Fruit fly (Drosophila melanogaster): ENCODE results near the gene dmt.

Gene dmt

DNA sequence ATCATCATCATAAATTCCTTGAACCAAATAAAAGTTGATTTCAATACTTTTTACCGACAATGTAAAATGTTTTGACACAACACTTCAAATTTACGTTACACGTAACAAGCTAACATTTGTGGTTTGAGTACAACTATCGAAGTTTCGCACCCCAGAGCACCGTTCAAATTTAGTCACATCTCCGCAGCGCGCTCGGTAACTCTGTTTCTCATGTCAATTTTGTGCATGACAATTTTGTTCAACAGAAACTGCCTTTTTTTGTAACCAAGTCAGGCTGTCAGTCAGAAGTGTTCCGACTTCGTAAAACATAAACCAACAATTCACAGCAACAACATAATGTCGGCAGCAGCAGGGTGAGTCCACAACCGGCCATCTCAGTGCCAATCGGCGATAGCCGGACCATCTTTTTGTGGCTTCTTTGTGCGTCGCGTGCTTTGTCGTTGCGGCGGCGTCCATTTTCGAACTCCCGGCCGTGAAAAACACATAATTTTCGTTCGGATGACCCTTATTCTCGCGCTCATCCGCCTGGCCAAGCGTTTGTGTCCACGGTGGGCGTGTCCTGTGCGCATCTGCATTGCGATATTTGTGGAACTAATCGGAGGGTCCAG, 33.1 kb upstream of the dmt start, which contains the start of gene p23 (continued):
- TF ChIP-seq CG13775 (GFP tag; optimal IDR thresholded peaks at IDR 0.05) (no peak), stwl (tag; optimal IDR thresholded peaks at IDR 0.05) (peak; percentile 62), CG34422 (GFP tag; IDR thresholded peaks at IDR 0.05) (peak; percentile 73; the same call in 1 of the 3 replicates), CHES-1-like (GFP tag; optimal IDR thresholded peaks at IDR 0.05) (peak; percentile 42), pb (GFP tag; optimal IDR thresholded peaks at IDR 0.05) (no peak), CG17612 (GFP tag; IDR thresholded peaks at IDR 0.05) (no peak), Chrac-16 (GFP tag; optimal IDR thresholded peaks at IDR 0.05) (no peak), Deaf1 (tag; optimal IDR thresholded peaks at IDR 0.05) (no peak), CG14667 (GFP tag; IDR thresholded peaks at IDR 0.05) (no peak), CG1832 (GFP tag; optimal IDR thresholded peaks at IDR 0.05) (no peak), gcm2 (GFP tag; optimal IDR thresholded peaks at IDR 0.05) (peak; percentile 30), Drgx (GFP tag; IDR thresholded peaks at IDR 0.05) (no peak), ttk (GFP tag; IDR thresholded peaks at IDR 0.05) (no peak), CG8944 (GFP tag; optimal IDR thresholded peaks at IDR 0.05) (no peak), CG10959 (GFP tag; IDR thresholded peaks at IDR 0.05) (no peak), sna (GFP tag; IDR thresholded peaks at IDR 0.05; ENCODE audit: partially characterized antibody) (no peak), odd (GFP tag; optimal IDR thresholded peaks at IDR 0.05) (no peak), CG12104 (GFP tag; optimal IDR thresholded peaks at IDR 0.05) (no peak), tgo (GFP tag; IDR thresholded peaks at IDR 0.05) (no peak), Hmx (GFP tag; optimal IDR thresholded peaks at IDR 0.05) (no peak), CG1792 (GFP tag; optimal IDR thresholded peaks at IDR 0.05) (no peak), chif (GFP tag; optimal IDR thresholded peaks at IDR 0.05) (no peak), CG8281 (tag; optimal IDR thresholded peaks at IDR 0.05) (no peak), CG14710 (tag; optimal IDR thresholded peaks at IDR 0.05) (peak; percentile 66), YL-1 (GFP tag; optimal IDR thresholded peaks at IDR 0.05) (peak; percentile 84), CG15514 (GFP tag; optimal IDR thresholded peaks at IDR 0.05) (peak; percentile 54), NK7.1 (GFP tag; optimal IDR thresholded peaks at IDR 0.05) (no peak), E2f2 (GFP tag; IDR thresholded peaks at IDR 0.05) (peak; percentile 50; the same call in 1 of the 2 replicates), CG6689 (GFP tag; IDR thresholded peaks at IDR 0.05) (no peak), NC2α (GFP tag; optimal IDR thresholded peaks at IDR 0.05) (no peak), NC2β (GFP tag; optimal IDR thresholded peaks at IDR 0.05) (no peak), CG6175 (GFP tag; IDR thresholded peaks at IDR 0.05) (no peak), gt (GFP tag; IDR thresholded peaks at IDR 0.05) (no peak), HLH54F (GFP tag; optimal IDR thresholded peaks at IDR 0.05) (no peak), CG1233 (GFP tag; optimal IDR thresholded peaks at IDR 0.05) (no peak), CG17385 (GFP tag; optimal IDR thresholded peaks at IDR 0.05) (no peak), Hey (tag; optimal IDR thresholded peaks at IDR 0.05) (no peak), run (tag; optimal IDR thresholded peaks at IDR 0.05) (no peak), CG12299 (tag; optimal IDR thresholded peaks at IDR 0.05) (no peak), Blimp-1 (GFP tag; optimal IDR thresholded peaks at IDR 0.05) (no peak), CG7987 (GFP tag; optimal IDR thresholded peaks at IDR 0.05) (peak; percentile 3), tup (GFP tag; optimal IDR thresholded peaks at IDR 0.05) (no peak), Doc3 (GFP tag; IDR thresholded peaks at IDR 0.05; ENCODE audit: partially characterized antibody) (no peak), CG10543 (GFP tag; optimal IDR thresholded peaks at IDR 0.05) (peak; percentile 15), kah (GFP tag; optimal IDR thresholded peaks at IDR 0.05) (no peak), CG33213 (GFP tag; optimal IDR thresholded peaks at IDR 0.05) (peak; percentile 69), Elba2 (GFP tag; optimal IDR thresholded peaks at IDR 0.05) (no peak), Nf-YA (GFP tag; IDR thresholded peaks at IDR 0.05) (no peak), pros (GFP tag; optimal IDR thresholded peaks at IDR 0.05) (no peak)
